Worm (Caenorhabditis elegans) whole organism, L1 larva: ENCODE results near the gene sri-78.
"Not testable (repeated sequence)": the region's sequence is repeated elsewhere in the genome, so short reads cannot be mapped to it uniquely, and the experiment has no call there.

Source experiments
- C04F5.9 ChIP-seq: sonication (generic microtip); optimal IDR thresholded peaks from 2 replicates; lab custom pipeline; 2016; ENCODE audit warnings: missing genetic modification characterization, missing compliant biosample characterization
- aha-1 ChIP-seq: fragments of 150-350 bp; optimal IDR thresholded peaks from 2 replicates; lab custom pipeline; 2014; ENCODE audit warnings: missing biosample characterization, missing genetic modification characterization
- alr-1 ChIP-seq: fragments of 200-800 bp; sonication (Bioruptor generic); optimal IDR thresholded peaks from 2 replicates; lab custom pipeline; 2018; ENCODE audit warnings: borderline replicate concordance, mild to moderate bottlenecking, missing genetic modification characterization, missing compliant biosample characterization
- aly-2 ChIP-seq: fragments of 150-350 bp; optimal IDR thresholded peaks from 2 replicates; lab custom pipeline; 2014; ENCODE audit warnings: missing biosample characterization, missing genetic modification characterization
- ama-1 ChIP-seq: fragments of 150-350 bp; optimal IDR thresholded peaks from 2 replicates; lab custom pipeline; 2014
- blmp-1 ChIP-seq: fragments of 150-350 bp; optimal IDR thresholded peaks from 2 replicates; lab custom pipeline; 2014; ENCODE audit warnings: missing biosample characterization, missing genetic modification characterization
- ceh-82 ChIP-seq, 3 experiments: fragments of 150-350 bp in 1 of 3; sonication (generic microtip) in 2 of 3; optimal IDR thresholded peaks; 2 replicates each; lab custom pipeline; 2014 to 2017; ENCODE audit warnings: missing biosample characterization in 3 of 3, missing genetic modification characterization in 3 of 3
- dpl-1 ChIP-seq, 3 experiments: fragments of 150-350 bp in 2 of 3; sonication (generic microtip) in 1 of 3; optimal IDR thresholded peaks; 2 replicates each; lab custom pipeline; 2014 to 2017; ENCODE audit warnings: missing biosample characterization in 3 of 3, missing genetic modification characterization in 3 of 3, missing genetic modification reagents in 3 of 3
- dsc-1 ChIP-seq: sonication (generic microtip); optimal IDR thresholded peaks from 2 replicates; lab custom pipeline; 2016; ENCODE audit warnings: mild to moderate bottlenecking, missing genetic modification characterization, missing compliant biosample characterization
- efl-3 ChIP-seq: fragments of 200-800 bp; sonication (Bioruptor generic); optimal IDR thresholded peaks from 2 replicates; lab custom pipeline; 2018; ENCODE audit warnings: mild to moderate bottlenecking, missing genetic modification characterization, missing compliant biosample characterization
- egl-27 ChIP-seq, 2 experiments: fragments of 150-350 bp in 1 of 2; sonication (generic microtip); optimal IDR thresholded peaks; 3 replicates each; lab custom pipeline; 2017 to 2018; ENCODE audit warnings: missing biosample characterization in 2 of 2, missing genetic modification characterization in 2 of 2, missing genetic modification reagents in 2 of 2
- fkh-10 ChIP-seq: sonication (generic microtip); optimal IDR thresholded peaks from 2 replicates; lab custom pipeline; 2017; ENCODE audit warnings: missing biosample characterization, missing genetic modification reagents, missing genetic modification characterization
- grh-1 ChIP-seq: fragments of 200-800 bp; sonication (Bioruptor generic); IDR thresholded peaks from 2 replicates; pipeline ENCODE4 v1.3.6; 2022; ENCODE audit warnings: missing genetic modification reagents, missing genetic modification characterization, missing compliant biosample characterization
- jun-1 ChIP-seq: fragments of 150-350 bp; optimal IDR thresholded peaks from 2 replicates; lab custom pipeline; 2014; ENCODE audit warnings: missing biosample characterization, missing genetic modification reagents, missing genetic modification characterization
- lin-15B ChIP-seq: fragments of 150-350 bp; sonication (generic microtip); optimal IDR thresholded peaks from 3 replicates; lab custom pipeline; 2014; ENCODE audit warnings: missing biosample characterization, missing genetic modification characterization
- nhr-11 ChIP-seq: fragments of 150-350 bp; optimal IDR thresholded peaks from 2 replicates; lab custom pipeline; 2014; ENCODE audit warnings: missing biosample characterization, missing genetic modification characterization
- nhr-12 ChIP-seq: sonication (generic microtip); optimal IDR thresholded peaks from 2 replicates; lab custom pipeline; 2017; ENCODE audit warnings: missing biosample characterization, missing genetic modification characterization
- nhr-20 ChIP-seq: sonication (generic microtip); optimal IDR thresholded peaks from 2 replicates; lab custom pipeline; 2016; ENCODE audit warnings: mild to moderate bottlenecking, missing genetic modification characterization, missing compliant biosample characterization
- nhr-237 ChIP-seq: fragments of 150-350 bp; optimal IDR thresholded peaks from 2 replicates; lab custom pipeline; 2014; ENCODE audit warnings: missing biosample characterization, missing genetic modification characterization
- nhr-90 ChIP-seq: sonication (generic microtip); optimal IDR thresholded peaks from 2 replicates; lab custom pipeline; 2016; ENCODE audit warnings: mild to moderate bottlenecking, missing genetic modification characterization, missing compliant biosample characterization; ENCODE audit not compliant: poor library complexity
- pqm-1 ChIP-seq: sonication (generic microtip); optimal IDR thresholded peaks from 3 replicates; lab custom pipeline; 2017; ENCODE audit warnings: missing biosample characterization, missing genetic modification characterization
- sptf-1 ChIP-seq: fragments of 150-350 bp; optimal IDR thresholded peaks from 2 replicates; lab custom pipeline; 2014; ENCODE audit warnings: missing biosample characterization, missing genetic modification characterization
- sup-37 ChIP-seq: fragments of 200-800 bp; sonication (Bioruptor generic); optimal IDR thresholded peaks from 2 replicates; lab custom pipeline; 2018; ENCODE audit warnings: mild to moderate bottlenecking, missing genetic modification characterization, missing compliant biosample characterization
- unc-62 ChIP-seq: fragments of 150-350 bp; optimal IDR thresholded peaks from 2 replicates; lab custom pipeline; 2014; ENCODE audit warnings: missing biosample characterization, missing genetic modification reagents, missing genetic modification characterization
- unc-86 ChIP-seq: sonication (generic microtip); optimal IDR thresholded peaks from 2 replicates; lab custom pipeline; 2016; ENCODE audit warnings: missing genetic modification characterization, missing compliant biosample characterization
- unc-98 ChIP-seq: fragments of 200-800 bp; sonication (Bioruptor generic); IDR thresholded peaks from 2 replicates; pipeline ENCODE4 v1.3.6; 2022; ENCODE audit warnings: missing genetic modification characterization, missing compliant biosample characterization
- vab-15 ChIP-seq: sonication (generic microtip); optimal IDR thresholded peaks from 2 replicates; lab custom pipeline; 2017; ENCODE audit warnings: missing genotype, mild to moderate bottlenecking, missing genetic modification characterization, missing compliant biosample characterization
- zip-4 ChIP-seq: fragments of 200-800 bp; sonication (Bioruptor generic); optimal IDR thresholded peaks from 2 replicates; lab custom pipeline; 2018; ENCODE audit warnings: mild to moderate bottlenecking, missing genetic modification characterization, moderate library complexity, missing compliant biosample characterization

Gene sri-78

ce11 chrII:3189038-3189437, 4.1 kb downstream of the sri-78 start, which contains the start of gene Y27F2A.11:
Y27F2A.11 (plus strand) TSS chrII:3189338.
- TF ChIP-seq aly-2; aha-1 (tag; lab: Kevin White, UChicago); ceh-82 (tag; optimal IDR thresholded peaks at IDR 0.05; lab: Kevin White, UChicago): not testable (repeated sequence)
- TF ChIP-seq, all 84 proteins: peak for 0; not testable (repeated sequence) for 84

ce11 chrII:3191544-3191943, 6.6 kb downstream of the sri-78 start, which contains the start of gene Y27F2A.9:
Y27F2A.9 (minus strand) TSS chrII:3191644.
- not testable (repeated sequence) for TF ChIP-seq grh-1 (GFP tag; lab: Robert Waterston, UW); vab-15 (tag; lab: Kevin White, UChicago); unc-62
- TF ChIP-seq, all 84 proteins: peak for 0; not testable (repeated sequence) for 84

ce11 chrII:3195739-3196138, 10.8 kb downstream of the sri-78 start:
- TF ChIP-seq sptf-1 (tag; lab: Kevin White, UChicago) (no peak), grh-1 (GFP tag; lab: Robert Waterston, UW) (no peak), zip-4 (no peak), sup-37 (GFP tag; lab: Kevin White, UChicago) (no peak), pqm-1 (no peak), lin-15B (tag; lab: Kevin White, UChicago) (no peak), ama-1 (lab: Kevin White, UChicago) (no peak), alr-1 (tag; lab: Kevin White, UChicago) (no peak), dpl-1 (GFP tag; optimal IDR thresholded peaks at IDR 0.05; lab: Kevin White, UChicago) (no peak), fkh-10 (no peak), egl-27 (tag; optimal IDR thresholded peaks at IDR 0.05; lab: Kevin White, UChicago) (no peak), C04F5.9 (tag; lab: Kevin White, UChicago) (no peak), nhr-90 (tag; lab: Kevin White, UChicago) (no peak)

ce11 chrII:3196966-3197365, 12.0 kb downstream of the sri-78 start, which contains the start of gene gcy-15:
gcy-15 (minus strand) TSS chrII:3197066.
- TF ChIP-seq nhr-12 (no peak), dsc-1 (tag; lab: Kevin White, UChicago) (no peak), blmp-1 (tag; lab: Kevin White, UChicago) (no peak)

ce11 chrII:3198998-3199397, 14.0 kb downstream of the sri-78 start, which contains the start of gene sri-51:
sri-51 (minus strand) TSS chrII:3199098.
- TF ChIP-seq lin-15B (tag; lab: Kevin White, UChicago) (no peak), zip-4 (no peak), dsc-1 (tag; lab: Kevin White, UChicago) (no peak), jun-1 (no peak), nhr-11 (tag; lab: Kevin White, UChicago) (no peak), nhr-237 (tag; lab: Kevin White, UChicago) (no peak), sup-37 (GFP tag; lab: Kevin White, UChicago) (no peak), unc-62 (no peak)
- TF ChIP-seq, all 84 proteins: peak for 0

ce11 chrII:3201242-3201641, 16.3 kb downstream of the sri-78 start, which contains the start of gene sri-48:
sri-48 (minus strand) TSS chrII:3201342.
- TF ChIP-seq unc-86 (tag; lab: Kevin White, UChicago); lin-15B (tag; lab: Kevin White, UChicago); unc-98 (GFP tag; lab: Robert Waterston, UW): not testable (repeated sequence)

ce11 chrII:3202519-3202918, 17.6 kb downstream of the sri-78 start, which contains the start of gene sri-53:
sri-53 (minus strand) TSS chrII:3202619.
- no peak for TF ChIP-seq nhr-90 (tag; lab: Kevin White, UChicago)
- TF ChIP-seq efl-3 (GFP tag; lab: Kevin White, UChicago), result no peak
- TF ChIP-seq sup-37 (GFP tag; lab: Kevin White, UChicago), result no peak
- no peak for TF ChIP-seq nhr-20 (tag; lab: Kevin White, UChicago)
- no peak for TF ChIP-seq pqm-1
